Worm (Caenorhabditis elegans) whole organism, mixed stage, embryonic: ENCODE data around the gene R02F11.10.

Experiments
- M03D4.4 ChIP-seq: sonication (generic microtip); optimal IDR thresholded peaks from 2 replicates; lab custom pipeline; 2017; ENCODE audit warnings: mild to moderate bottlenecking, missing genetic modification characterization, missing compliant biosample characterization
- bed-3 ChIP-seq: fragments of 200-800 bp; sonication (Bioruptor generic); optimal IDR thresholded peaks from 3 replicates; lab custom pipeline; 2018; ENCODE audit warnings: mild to moderate bottlenecking, missing genetic modification characterization, moderate library complexity, missing compliant biosample characterization
- blmp-1 ChIP-seq: fragments of 150-350 bp; optimal IDR thresholded peaks from 2 replicates; lab custom pipeline; 2014; ENCODE audit warnings: missing biosample characterization, missing genetic modification characterization
- ceh-39 ChIP-seq: fragments of 150-350 bp; optimal IDR thresholded peaks from 2 replicates; lab custom pipeline; 2014; ENCODE audit warnings: missing biosample characterization, missing genetic modification characterization
- ceh-43 ChIP-seq: fragments of 200-800 bp; sonication (Bioruptor generic); optimal IDR thresholded peaks from 2 replicates; lab custom pipeline; 2018; ENCODE audit warnings: mild to moderate bottlenecking, missing genetic modification characterization, moderate library complexity, missing compliant biosample characterization
- ceh-83 ChIP-seq: fragments of 200-800 bp; sonication (Bioruptor generic); optimal IDR thresholded peaks from 2 replicates; lab custom pipeline; 2018; ENCODE audit warnings: mild to moderate bottlenecking, missing genetic modification characterization, missing compliant biosample characterization
- ces-1 ChIP-seq: fragments of 150-350 bp; optimal IDR thresholded peaks from 2 replicates; lab custom pipeline; 2014; ENCODE audit warnings: missing biosample characterization, missing genetic modification reagents, missing genetic modification characterization
- cnd-1 ChIP-seq: fragments of 200-800 bp; sonication (Bioruptor generic); optimal IDR thresholded peaks from 2 replicates; lab custom pipeline; 2018; ENCODE audit warnings: mild to moderate bottlenecking, missing genetic modification characterization, missing compliant biosample characterization
- drap-1 ChIP-seq: fragments of 200-800 bp; sonication (Bioruptor generic); optimal IDR thresholded peaks from 3 replicates; lab custom pipeline; 2018; ENCODE audit warnings: mild to moderate bottlenecking, missing genetic modification characterization, missing compliant biosample characterization
- elt-1 ChIP-seq: sonication (generic microtip); optimal IDR thresholded peaks from 2 replicates; lab custom pipeline; 2017; ENCODE audit warnings: missing genetic modification characterization, mild to moderate bottlenecking, missing compliant biosample characterization, antibody characterized with exemption, moderate library complexity, borderline replicate concordance; ENCODE audit not compliant: insufficient read depth
- elt-3 ChIP-seq: fragments of 150-350 bp; optimal IDR thresholded peaks from 2 replicates; lab custom pipeline; 2014; ENCODE audit warnings: missing biosample characterization, missing genetic modification characterization
- flh-1 ChIP-seq: fragments of 200-800 bp; sonication (Bioruptor generic); optimal IDR thresholded peaks from 2 replicates; lab custom pipeline; 2018; ENCODE audit warnings: mild to moderate bottlenecking, missing genetic modification characterization, moderate library complexity, missing compliant biosample characterization
- ham-2 ChIP-seq: fragments of 200-800 bp; sonication (Bioruptor generic); optimal IDR thresholded peaks from 2 replicates; lab custom pipeline; 2018; ENCODE audit warnings: mild to moderate bottlenecking, missing genetic modification characterization, missing compliant biosample characterization
- hlh-1 ChIP-seq: fragments of 150-350 bp; optimal IDR thresholded peaks from 2 replicates; lab custom pipeline; 2014; ENCODE audit warnings: missing biosample characterization, missing genetic modification reagents, missing genetic modification characterization
- lin-13 ChIP-seq: fragments of 150-350 bp; optimal IDR thresholded peaks from 2 replicates; lab custom pipeline; 2014; ENCODE audit warnings: missing biosample characterization, missing genetic modification characterization
- lin-32 ChIP-seq: fragments of 200-800 bp; sonication (Bioruptor generic); optimal IDR thresholded peaks from 2 replicates; lab custom pipeline; 2018; ENCODE audit warnings: mild to moderate bottlenecking, missing genetic modification characterization, missing compliant biosample characterization
- lsy-2 ChIP-seq: fragments of 150-350 bp; optimal IDR thresholded peaks from 2 replicates; lab custom pipeline; 2014; ENCODE audit warnings: missing biosample characterization, missing genetic modification characterization
- mab-5 ChIP-seq: fragments of 150-350 bp; optimal IDR thresholded peaks from 2 replicates; lab custom pipeline; 2014; ENCODE audit warnings: missing biosample characterization, missing genetic modification characterization
- mep-1 ChIP-seq: fragments of 150-350 bp; optimal IDR thresholded peaks from 2 replicates; lab custom pipeline; 2017; ENCODE audit warnings: missing biosample characterization, missing genetic modification reagents, missing genetic modification characterization, inconsistent platforms
- mls-2 ChIP-seq: sonication (generic microtip); optimal IDR thresholded peaks from 2 replicates; lab custom pipeline; 2016; ENCODE audit warnings: mild to moderate bottlenecking, missing genetic modification characterization, moderate library complexity, missing compliant biosample characterization
- nhr-12 ChIP-seq: fragments of 150-350 bp; optimal IDR thresholded peaks from 2 replicates; lab custom pipeline; 2014; ENCODE audit warnings: missing biosample characterization, missing genetic modification characterization
- nhr-2 ChIP-seq: fragments of 150-350 bp; optimal IDR thresholded peaks from 2 replicates; lab custom pipeline; 2014; ENCODE audit warnings: missing biosample characterization, missing genetic modification characterization
- nhr-237 ChIP-seq: fragments of 150-350 bp; optimal IDR thresholded peaks from 2 replicates; lab custom pipeline; 2014; ENCODE audit warnings: missing biosample characterization, missing genetic modification characterization
- nhr-28 ChIP-seq: fragments of 150-350 bp; optimal IDR thresholded peaks from 2 replicates; lab custom pipeline; 2014; ENCODE audit warnings: missing biosample characterization, missing genetic modification characterization
- nhr-76 ChIP-seq: sonication (generic microtip); optimal IDR thresholded peaks from 2 replicates; lab custom pipeline; 2017; ENCODE audit warnings: missing biosample characterization, missing genetic modification characterization
- pha-4 ChIP-seq: fragments of 150-350 bp; optimal IDR thresholded peaks from 2 replicates; lab custom pipeline; 2018; ENCODE audit warnings: missing biosample characterization, missing genetic modification reagents, missing genetic modification characterization
- sem-2 ChIP-seq: fragments of 200-800 bp; sonication (Bioruptor generic); optimal IDR thresholded peaks from 2 replicates; lab custom pipeline; 2018; ENCODE audit warnings: mild to moderate bottlenecking, missing genetic modification characterization, missing compliant biosample characterization
- snpc-4 ChIP-seq: fragments of 150-350 bp; optimal IDR thresholded peaks from 2 replicates; lab custom pipeline; 2014; ENCODE audit warnings: missing biosample characterization, missing genetic modification characterization
- sptf-1 ChIP-seq: sonication (generic microtip); optimal IDR thresholded peaks from 2 replicates; lab custom pipeline; 2017; ENCODE audit warnings: mild to moderate bottlenecking, missing genetic modification characterization, moderate library complexity, missing compliant biosample characterization
- tbx-8 ChIP-seq: fragments of 200-800 bp; sonication (Bioruptor generic); optimal IDR thresholded peaks from 2 replicates; lab custom pipeline; 2018; ENCODE audit warnings: mild to moderate bottlenecking, missing genetic modification characterization, moderate library complexity, missing compliant biosample characterization
- unc-120 ChIP-seq: sonication (generic microtip); optimal IDR thresholded peaks from 2 replicates; lab custom pipeline; 2017; ENCODE audit warnings: missing genetic modification characterization, missing compliant biosample characterization; ENCODE audit not compliant: poor library complexity, severe bottlenecking
- unc-39 ChIP-seq: fragments of 150-350 bp; optimal IDR thresholded peaks from 2 replicates; lab custom pipeline; 2014; ENCODE audit warnings: missing biosample characterization, missing genetic modification characterization
- unc-62 ChIP-seq: fragments of 150-350 bp; optimal IDR thresholded peaks from 2 replicates; lab custom pipeline; 2014; ENCODE audit warnings: missing biosample characterization, missing genetic modification reagents, missing genetic modification characterization
- zip-8 ChIP-seq: fragments of 150-350 bp; optimal IDR thresholded peaks from 2 replicates; lab custom pipeline; 2014; ENCODE audit warnings: missing biosample characterization, missing genetic modification characterization
- ztf-11 ChIP-seq: fragments of 150-350 bp; optimal IDR thresholded peaks from 2 replicates; lab custom pipeline; 2014; ENCODE audit warnings: missing biosample characterization, missing genetic modification characterization

R02F11.10 gene

ce11 chrV:4810653-4811052 lies 21.7 kb downstream of the R02F11.10 start:
- TF ChIP-seq elt-1 (tag; lab: Kevin White, UChicago) (no peak), unc-62 (GFP tag; lab: Kevin White, UChicago) (no peak), sptf-1 (no peak), nhr-237 (tag; lab: Kevin White, UChicago) (no peak), flh-1 (GFP tag; lab: Kevin White, UChicago) (no peak), bed-3 (GFP tag; lab: Kevin White, UChicago) (no peak), ceh-83 (no peak), unc-120 (peak; percentile 19), pha-4 (tag; lab: Kevin White, UChicago) (peak; percentile 17), sem-2 (GFP tag; lab: Kevin White, UChicago) (no peak), nhr-76 (tag; lab: Kevin White, UChicago) (no peak), ham-2 (GFP tag; lab: Kevin White, UChicago) (no peak), hlh-1 (tag; lab: Kevin White, UChicago) (peak; percentile 89), lin-13 (tag; lab: Kevin White, UChicago) (peak; percentile 56), snpc-4 (tag; lab: Kevin White, UChicago) (no peak), unc-39 (tag; lab: Kevin White, UChicago) (no peak), M03D4.4 (tag; lab: Kevin White, UChicago) (peak; percentile 51), nhr-28 (no peak), elt-3 (no peak), ztf-11 (no peak), zip-8 (tag; lab: Kevin White, UChicago) (no peak), ceh-39 (no peak), lsy-2 (peak; percentile 40), drap-1 (GFP tag; lab: Kevin White, UChicago) (peak; percentile 50), ces-1 (GFP tag; lab: Kevin White, UChicago) (peak; percentile 9), cnd-1 (tag; lab: Kevin White, UChicago) (peak; percentile 35), mep-1 (tag; lab: Kevin White, UChicago) (peak; percentile 70), mls-2 (tag; lab: Kevin White, UChicago) (peak; percentile 25), tbx-8 (no peak), mab-5 (no peak), lin-32 (GFP tag; lab: Kevin White, UChicago) (no peak), ceh-43 (no peak), nhr-2 (tag; lab: Kevin White, UChicago) (no peak), blmp-1 (tag; lab: Kevin White, UChicago) (no peak), nhr-12 (tag; lab: Kevin White, UChicago) (no peak)

ce11 chrV:4813825-4814224 lies 24.9 kb downstream of the R02F11.10 start:
- no peak for TF ChIP-seq pha-4 (tag; lab: Kevin White, UChicago)
- no peak for TF ChIP-seq elt-1 (tag; lab: Kevin White, UChicago)
- TF ChIP-seq unc-120 = no peak
- no peak for TF ChIP-seq nhr-2 (tag; lab: Kevin White, UChicago)
- TF ChIP-seq nhr-12 (tag; lab: Kevin White, UChicago) = no peak
- TF ChIP-seq bed-3 (GFP tag; lab: Kevin White, UChicago) = no peak
- TF ChIP-seq lin-13 (tag; lab: Kevin White, UChicago) = no peak
- no peak for TF ChIP-seq nhr-237 (tag; lab: Kevin White, UChicago)
- TF ChIP-seq drap-1 (GFP tag; lab: Kevin White, UChicago) = no peak
- no peak for TF ChIP-seq tbx-8
- TF ChIP-seq blmp-1 (tag; lab: Kevin White, UChicago) = no peak

ce11 chrV:4818563-4818962 lies 29.6 kb downstream of the R02F11.10 start, which contains the start of gene ccep-97:
ccep-97 (minus strand) TSS chrV:4818663.
- TF ChIP-seq pha-4 (tag; lab: Kevin White, UChicago) = no peak

- TF ChIP-seq tbx-8 = no peak
- no peak for TF ChIP-seq M03D4.4 (tag; lab: Kevin White, UChicago)
- no peak for TF ChIP-seq lsy-2
- TF ChIP-seq mep-1 (tag; lab: Kevin White, UChicago) = no peak
- no peak for TF ChIP-seq zip-8 (tag; lab: Kevin White, UChicago)
- TF ChIP-seq drap-1 (GFP tag; lab: Kevin White, UChicago) = no peak
- no peak for TF ChIP-seq nhr-12 (tag; lab: Kevin White, UChicago)
- TF ChIP-seq lin-13 (tag; lab: Kevin White, UChicago) = no peak
- no peak for TF ChIP-seq elt-1 (tag; lab: Kevin White, UChicago)
- TF ChIP-seq ceh-39 = no peak
- TF ChIP-seq ceh-83 = no peak
- no peak for TF ChIP-seq unc-39 (tag; lab: Kevin White, UChicago)
- no peak for TF ChIP-seq lin-32 (GFP tag; lab: Kevin White, UChicago)
- no peak for TF ChIP-seq unc-62 (GFP tag; lab: Kevin White, UChicago)
- no peak for TF ChIP-seq ham-2 (GFP tag; lab: Kevin White, UChicago)
- no peak for TF ChIP-seq nhr-2 (tag; lab: Kevin White, UChicago)
- TF ChIP-seq snpc-4 (tag; lab: Kevin White, UChicago) = no peak
- no peak for TF ChIP-seq flh-1 (GFP tag; lab: Kevin White, UChicago)
- no peak for TF ChIP-seq mab-5
- TF ChIP-seq cnd-1 (tag; lab: Kevin White, UChicago) = no peak
These were observed 31.7 kb downstream of the R02F11.10 start for ce11 chrV:4820601-4821000.
